5 worm cellular contexts compared by ENCODE assay signal in the genomic region with DNA sequence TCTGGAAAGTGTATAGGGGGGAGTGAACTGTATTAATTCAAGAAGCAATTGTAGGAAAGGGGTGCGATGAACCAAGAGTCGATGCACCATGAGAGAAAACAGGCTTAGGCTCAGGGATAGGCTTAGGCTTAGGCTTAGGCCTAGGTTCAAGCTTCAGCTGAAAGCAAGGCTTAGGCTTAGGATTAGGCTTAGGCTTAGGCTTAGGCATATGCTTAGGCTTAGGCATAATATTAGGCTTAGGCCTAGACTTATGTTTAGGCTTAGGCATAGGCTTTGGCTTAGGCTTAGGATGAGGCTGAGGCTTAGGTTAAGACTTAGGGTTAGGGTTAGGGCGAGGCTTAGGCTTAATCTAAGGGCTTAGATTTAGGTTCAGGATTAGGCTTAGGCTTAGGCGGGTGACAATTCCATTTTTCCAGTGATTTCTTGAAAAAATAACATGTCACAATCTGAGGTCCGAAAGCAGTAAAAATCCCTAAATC.
TF ChIP-seq lines count a peak whose summit lies in the region.

No protein-coding gene starts in this region.

TF ChIP-seq in whole organism, L4 larva, 104 proteins besides CTCF, POLR2A, EP300 and RAD21:
- TF ChIP-seq hmg-1.1 (GFP tag; IDR thresholded peaks at IDR 0.05; lab: Robert Waterston, UW): no peak
- TF ChIP-seq aha-1 (tag; lab: Kevin White, UChicago): peak; percentile 92
- no peak for TF ChIP-seq nhr-77 (tag; optimal IDR thresholded peaks at IDR 0.05; lab: Kevin White, UChicago)

TF ChIP-seq in whole organism, early embryonic, 17 proteins besides CTCF, POLR2A, EP300 and RAD21:
- TF ChIP-seq tbx-37 (GFP tag; conservative IDR thresholded peaks at IDR 0.05; lab: Robert Waterston, UW): no peak
- peak; percentile 90 for TF ChIP-seq ceh-36 (tag; optimal IDR thresholded peaks at IDR 0.05; lab: Kevin White, UChicago)

TF ChIP-seq in whole organism, late embryonic, 69 proteins besides CTCF, POLR2A, EP300 and RAD21:
- TF ChIP-seq dve-1 (tag; optimal IDR thresholded peaks at IDR 0.05; lab: Kevin White, UChicago) (peak; percentile 65), T23F11.4 (GFP tag; optimal IDR thresholded peaks at IDR 0.05; lab: Kevin White, UChicago) (no peak), F13H6.1 (tag; optimal IDR thresholded peaks at IDR 0.05; lab: Kevin White, UChicago) (no peak), pros-1 (tag; optimal IDR thresholded peaks at IDR 0.05; lab: Kevin White, UChicago) (no peak), ceh-18 (tag; optimal IDR thresholded peaks at IDR 0.05; lab: Kevin White, UChicago) (no peak)
TF ChIP-seq in whole organism, late embryonic: peak in this region for 1.

TF ChIP-seq in whole organism, midembryonic, 9 proteins besides CTCF, POLR2A, EP300 and RAD21:
- TF ChIP-seq med-1 (GFP tag; optimal IDR thresholded peaks at IDR 0.05; lab: Kevin White, UChicago; ENCODE audit: insufficient read depth) (no peak), ztf-29 (GFP tag; IDR thresholded peaks at IDR 0.05; lab: Robert Waterston, UW) (peak; percentile 8; the same call in 1 of the 2 replicates)
TF ChIP-seq in whole organism, midembryonic: peak in this region for 1.

TF ChIP-seq in whole organism, mixed stage, embryonic, 35 proteins besides CTCF, POLR2A, EP300 and RAD21:
- TF ChIP-seq mep-1 (tag; optimal IDR thresholded peaks at IDR 0.05; lab: Kevin White, UChicago): no peak
- TF ChIP-seq snpc-4 (tag; optimal IDR thresholded peaks at IDR 0.05; lab: Kevin White, UChicago): no peak
- no peak for TF ChIP-seq nhr-237 (tag; optimal IDR thresholded peaks at IDR 0.05; lab: Kevin White, UChicago)
- no peak for TF ChIP-seq ztf-11 (tag; optimal IDR thresholded peaks at IDR 0.05; lab: Kevin White, UChicago)
- peak; percentile 23 for TF ChIP-seq ham-2 (GFP tag; optimal IDR thresholded peaks at IDR 0.05; lab: Kevin White, UChicago)
- no peak for TF ChIP-seq ceh-39 (tag; optimal IDR thresholded peaks at IDR 0.05; lab: Kevin White, UChicago)
